Fruit fly (Drosophila melanogaster) S2 (cell line): ENCODE results near the gene dao.

Source experiments
- CG8478 ChIP-seq: fragments of >200 bp; optimal IDR thresholded peaks from 2 replicates; lab custom pipeline; 2018
- CTCF ChIP-seq, 2 experiments: fragments of >200 bp; optimal IDR thresholded peaks; 2 replicates each; lab custom pipeline; 2018

Gene dao

dm6 chr2L:15273521-15274123 lies 24.9 kb downstream of the dao start:
- TF ChIP-seq CTCF (optimal IDR thresholded peaks at IDR 0.05; lab: Kevin White, UChicago) (no peak), CG8478 (lab: Kevin White, UChicago) (no peak)

dm6 chr2L:15274292-15274691 lies 25.6 kb downstream of the dao start:
- TF ChIP-seq CTCF (optimal IDR thresholded peaks at IDR 0.05; lab: Kevin White, UChicago) = no peak
- no peak for TF ChIP-seq CG8478 (lab: Kevin White, UChicago)

DNA sequence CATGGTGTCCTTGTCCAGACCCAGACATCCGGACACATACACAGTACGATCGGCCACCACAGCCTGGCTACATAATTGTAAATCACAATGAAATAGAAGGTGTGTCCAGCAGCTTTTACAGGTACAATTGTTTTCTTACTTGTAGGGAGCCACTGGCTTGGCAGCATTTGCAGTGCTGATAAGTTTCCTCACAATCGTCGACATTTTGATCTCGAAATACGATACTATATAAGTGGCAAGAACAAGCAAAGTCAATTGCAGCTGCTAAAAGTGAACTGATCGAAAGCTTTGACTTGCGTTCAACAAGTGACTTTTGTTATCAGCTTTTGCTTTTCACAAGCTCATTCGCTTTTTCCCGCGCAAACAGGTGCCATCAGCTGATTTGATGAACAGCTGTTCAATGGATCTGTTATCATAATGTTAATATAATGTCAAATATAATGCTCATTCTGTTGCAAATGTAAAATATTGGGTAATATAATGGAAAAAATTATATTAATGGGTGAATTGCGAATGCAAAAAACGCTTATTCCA lies 26.2 kb downstream of the dao start, which contains the start of gene UK114:
Gene UK114, minus strand, starts transcription at position 309 of the 534 bp plus-strand sequence.
- TF ChIP-seq CG8478 (lab: Kevin White, UChicago) (no peak), CTCF (optimal IDR thresholded peaks at IDR 0.05; lab: Kevin White, UChicago) (no peak)

DNA sequence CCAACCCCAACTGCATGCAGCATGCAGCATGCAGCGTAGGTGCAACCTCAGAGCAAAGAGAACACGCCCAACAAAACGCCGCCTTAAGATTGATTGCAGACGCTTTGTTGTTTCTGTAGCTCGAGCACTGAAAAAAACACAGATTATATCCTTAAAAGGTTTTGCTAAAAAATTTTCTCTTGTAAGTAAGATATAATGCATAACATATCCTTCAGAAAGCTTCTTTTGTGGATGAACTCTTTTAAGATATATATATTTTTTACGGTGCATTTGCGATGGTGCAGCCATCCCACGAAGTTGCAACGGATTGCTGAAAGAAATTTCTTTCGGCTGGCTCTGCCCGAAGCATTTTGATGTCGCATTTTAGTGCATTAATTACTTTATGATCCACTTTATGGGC lies 27.1 kb downstream of the dao start:
- TF ChIP-seq CG8478 (lab: Kevin White, UChicago) (no peak), CTCF (optimal IDR thresholded peaks at IDR 0.05; lab: Kevin White, UChicago) (no peak)

DNA sequence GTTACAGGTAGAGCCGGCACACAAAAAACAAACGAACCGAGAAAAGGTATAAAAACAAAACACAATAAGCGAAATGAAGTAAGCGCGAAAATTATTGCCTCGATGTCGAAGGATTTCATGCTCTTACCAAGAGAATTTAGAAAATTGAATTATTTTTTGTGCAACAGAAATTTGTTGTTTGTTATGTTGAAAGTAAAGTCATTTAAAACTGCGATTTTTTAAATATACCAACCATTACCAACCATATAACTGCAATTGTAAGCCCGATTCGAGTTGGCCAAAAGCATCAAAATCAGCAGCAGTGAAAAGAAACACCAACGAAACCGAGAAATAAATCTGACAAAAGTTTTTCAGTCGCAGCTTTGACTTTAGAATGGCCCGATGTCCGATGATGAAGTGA lies 32.3 kb downstream of the dao start:
- TF ChIP-seq CTCF (optimal IDR thresholded peaks at IDR 0.05; lab: Kevin White, UChicago) = no peak
- no peak for TF ChIP-seq CG8478 (lab: Kevin White, UChicago)

DNA sequence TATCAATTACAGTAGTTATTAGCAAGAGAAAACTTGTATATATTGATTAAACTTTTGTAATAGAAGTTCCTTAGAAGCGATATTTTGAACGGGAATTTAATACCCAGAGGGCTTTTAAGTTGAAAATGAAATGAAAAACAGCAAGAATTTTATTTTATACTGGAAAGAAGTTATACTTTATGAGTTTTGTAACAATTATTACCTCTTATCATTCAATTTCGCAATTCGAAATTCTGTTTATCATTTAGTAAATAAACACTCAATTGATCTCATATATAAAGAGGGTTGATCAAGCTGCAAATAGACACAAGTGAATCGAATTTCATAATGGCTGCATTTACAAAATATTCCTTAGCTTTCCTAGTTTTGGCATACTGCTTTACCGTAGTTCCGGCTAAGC lies 36.0 kb downstream of the dao start, which contains the start of gene CG15263:
Gene CG15263, plus strand, starts transcription at position 301 of the 400 bp plus-strand sequence.
- TF ChIP-seq CTCF (optimal IDR thresholded peaks at IDR 0.05; lab: Kevin White, UChicago) (no peak), CG8478 (lab: Kevin White, UChicago) (no peak)

dm6 chr2L:15292139-15292538 lies 43.5 kb downstream of the dao start, which contains the start of gene CG15260:
TSS of gene CG15260 (minus strand) at chr2L:15292239.
- no peak for TF ChIP-seq CTCF (optimal IDR thresholded peaks at IDR 0.05; lab: Kevin White, UChicago)
- TF ChIP-seq CG8478 (lab: Kevin White, UChicago) = no peak

- TF ChIP-seq CTCF (optimal IDR thresholded peaks at IDR 0.05; lab: Kevin White, UChicago) = no peak
- no peak for TF ChIP-seq CG8478 (lab: Kevin White, UChicago)
Measured at dm6 chr2L:15297508-15297907, 48.8 kb downstream of the dao start, which contains the start of gene CG15262. TSS of gene CG15262 (plus strand) at chr2L:15297808.

dm6 chr2L:15301841-15302240 lies 53.2 kb downstream of the dao start:
- no peak for TF ChIP-seq CTCF (optimal IDR thresholded peaks at IDR 0.05; lab: Kevin White, UChicago)
- TF ChIP-seq CG8478 (lab: Kevin White, UChicago) = no peak
